Fruit fly (Drosophila melanogaster) whole organism, prepupa: ENCODE measurements around the gene galla-2.

Experiments used
- CG10669 ChIP-seq: fragments of 200-800 bp; sonication (Bioruptor generic); optimal IDR thresholded peaks from 3 replicates; lab custom pipeline; 2018; ENCODE audit warnings: missing biosample characterization, mild to moderate bottlenecking, missing genetic modification characterization, moderate library complexity
- CG11294 ChIP-seq: fragments of 200-800 bp; sonication (Bioruptor generic); IDR thresholded peaks from 2 replicates; pipeline ENCODE4 v1.3.6; 2022; ENCODE audit warnings: missing biosample characterization, missing genetic modification characterization
- CG31627 ChIP-seq: fragments of 200-800 bp; sonication (Bioruptor generic); optimal IDR thresholded peaks from 3 replicates; lab custom pipeline; 2016; ENCODE audit warnings: missing biosample characterization, missing genetic modification characterization
- CG6163 ChIP-seq: fragments of 200-800 bp; sonication (Bioruptor generic); IDR thresholded peaks from 3 replicates; pipeline ENCODE4 v1.3.6; 2022; ENCODE audit warnings: missing biosample characterization, missing genetic modification characterization
- CG8119 ChIP-seq: fragments of 200-800 bp; sonication (Bioruptor generic); IDR thresholded peaks from 3 replicates; pipeline ENCODE4 v1.3.6; 2022; ENCODE audit warnings: missing biosample characterization, missing genetic modification characterization
- CG9139 ChIP-seq: fragments of 200-800 bp; sonication (Bioruptor generic); optimal IDR thresholded peaks from 3 replicates; lab custom pipeline; 2017; ENCODE audit warnings: missing biosample characterization, mild to moderate bottlenecking, missing genetic modification characterization
- Eip75B ChIP-seq: fragments of 200-800 bp; sonication (Bioruptor generic); optimal IDR thresholded peaks from 3 replicates; lab custom pipeline; 2016; ENCODE audit warnings: missing biosample characterization, missing genetic modification characterization
- Ets21C ChIP-seq: fragments of 200-800 bp; sonication (Bioruptor generic); optimal IDR thresholded peaks from 3 replicates; lab custom pipeline; 2016; ENCODE audit warnings: missing biosample characterization, missing genetic modification characterization
- Ets96B ChIP-seq: fragments of 200-800 bp; optimal IDR thresholded peaks from 2 replicates; lab custom pipeline; 2019; ENCODE audit warnings: missing biosample characterization, mild to moderate bottlenecking, missing genetic modification characterization, moderate library complexity
- Gug ChIP-seq: fragments of 200-800 bp; sonication (Bioruptor generic); IDR thresholded peaks from 2 replicates; pipeline ENCODE4 v1.3.6; 2022; ENCODE audit warnings: missing biosample characterization, missing genetic modification characterization
- Sox14 ChIP-seq: fragments of 200-800 bp; sonication (Bioruptor generic); optimal IDR thresholded peaks from 3 replicates; lab custom pipeline; 2016; ENCODE audit warnings: missing biosample characterization, missing genetic modification characterization
- eg ChIP-seq: fragments of 200-800 bp; sonication (Bioruptor generic); IDR thresholded peaks from 3 replicates; pipeline ENCODE4 v1.3.6; 2022; ENCODE audit warnings: missing biosample characterization, missing genetic modification characterization
- net ChIP-seq: fragments of 200-800 bp; sonication (Bioruptor generic); optimal IDR thresholded peaks from 3 replicates; lab custom pipeline; 2016; ENCODE audit warnings: missing biosample characterization, missing genetic modification characterization
- salr ChIP-seq, 2 experiments: fragments of 200-800 bp; sonication (Bioruptor generic); optimal IDR thresholded peaks; 3 replicates each; lab custom pipeline; 2016 to 2018; ENCODE audit warnings: missing biosample characterization in 2 of 2, missing genetic modification characterization in 2 of 2, mild to moderate bottlenecking in 1 of 2
- vri ChIP-seq: fragments of 200-800 bp; sonication (Bioruptor generic); optimal IDR thresholded peaks from 3 replicates; lab custom pipeline; 2016; ENCODE audit warnings: missing biosample characterization, mild to moderate bottlenecking, missing genetic modification characterization

galla-2 gene

DNA sequence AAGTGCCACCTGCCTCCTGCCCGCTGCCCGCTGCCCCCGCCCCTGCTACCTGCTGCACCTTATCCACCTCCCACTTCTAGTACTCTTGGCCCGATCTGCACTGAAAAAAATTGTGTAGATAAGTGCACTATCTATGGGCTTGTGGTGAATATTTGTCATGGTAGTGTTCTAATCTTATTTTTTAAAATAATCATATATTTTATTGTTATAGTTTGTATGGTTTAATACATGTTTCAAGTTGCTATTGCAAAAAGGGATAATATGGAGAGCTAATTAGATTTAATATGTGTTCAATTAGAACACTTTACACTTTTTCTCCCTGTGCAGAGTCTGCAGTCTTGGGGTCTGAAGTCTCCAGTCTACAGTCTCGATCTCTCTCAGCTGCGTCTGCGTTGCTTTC is 48.7 kb downstream of the galla-2 start (continued):
- TF ChIP-seq CG9139 (GFP tag; lab: Kevin White, UChicago) (peak; percentile 50), vri (GFP tag; lab: Kevin White, UChicago) (no peak), CG31627 (GFP tag; lab: Kevin White, UChicago) (no peak), CG11294 (peak; percentile 80), eg (GFP tag; lab: Robert Waterston, UW) (peak; percentile 76), salr (GFP tag; optimal IDR thresholded peaks at IDR 0.05; lab: Kevin White, UChicago) (peak; percentile 44 to 69), Eip75B (peak; percentile 54), CG6163 (GFP tag; lab: Robert Waterston, UW) (peak; percentile 72), CG8119 (peak; percentile 89), net (GFP tag; lab: Kevin White, UChicago) (peak; percentile 76), Gug (peak; percentile 73), CG10669 (peak; percentile 64), Sox14 (GFP tag; lab: Kevin White, UChicago) (peak; percentile 52), Ets96B (tag; lab: Kevin White, UChicago) (peak; percentile 80), Ets21C (GFP tag; lab: Kevin White, UChicago) (no peak)
- TF ChIP-seq, all 60 proteins: peak for 43
